Worm (Caenorhabditis elegans) whole organism, L1 larva: Measurements from ENCODE around the gene T26E4.4.

ENCODE experiments used
- C04F5.9 ChIP-seq: sonication (generic microtip); optimal IDR thresholded peaks from 2 replicates; lab custom pipeline; 2016; ENCODE audit warnings: missing genetic modification characterization, missing compliant biosample characterization
- ama-1 ChIP-seq: fragments of 150-350 bp; optimal IDR thresholded peaks from 2 replicates; lab custom pipeline; 2014
- blmp-1 ChIP-seq: fragments of 150-350 bp; optimal IDR thresholded peaks from 2 replicates; lab custom pipeline; 2014; ENCODE audit warnings: missing biosample characterization, missing genetic modification characterization
- elt-3 ChIP-seq, 6 experiments: fragments of 150-350 bp in 1 of 6; sonication (generic microtip); optimal IDR thresholded peaks; 2 replicates each; lab custom pipeline; 2017 to 2018; ENCODE audit warnings: missing biosample characterization in 6 of 6, missing genetic modification characterization in 6 of 6, inconsistent platforms in 1 of 6
- fkh-10 ChIP-seq: sonication (generic microtip); optimal IDR thresholded peaks from 2 replicates; lab custom pipeline; 2017; ENCODE audit warnings: missing biosample characterization, missing genetic modification reagents, missing genetic modification characterization
- lin-13 ChIP-seq: fragments of 150-350 bp; optimal IDR thresholded peaks from 2 replicates; lab custom pipeline; 2014; ENCODE audit warnings: missing biosample characterization, missing genetic modification reagents, missing genetic modification characterization
- lin-35 ChIP-seq, 2 experiments: fragments of 150-350 bp; optimal IDR thresholded peaks; 2 replicates each; lab custom pipeline; 2014; ENCODE audit warnings: missing biosample characterization in 2 of 2, missing genetic modification characterization in 2 of 2, missing genetic modification reagents in 2 of 2
- lsy-2 ChIP-seq, 2 experiments: fragments of 150-350 bp; optimal IDR thresholded peaks; 2 replicates each; lab custom pipeline; 2014; ENCODE audit warnings: missing biosample characterization in 2 of 2, missing genetic modification characterization in 2 of 2
- nhr-11 ChIP-seq: fragments of 150-350 bp; optimal IDR thresholded peaks from 2 replicates; lab custom pipeline; 2014; ENCODE audit warnings: missing biosample characterization, missing genetic modification characterization
- nhr-237 ChIP-seq: fragments of 150-350 bp; optimal IDR thresholded peaks from 2 replicates; lab custom pipeline; 2014; ENCODE audit warnings: missing biosample characterization, missing genetic modification characterization
- nhr-90 ChIP-seq: sonication (generic microtip); optimal IDR thresholded peaks from 2 replicates; lab custom pipeline; 2016; ENCODE audit warnings: mild to moderate bottlenecking, missing genetic modification characterization, missing compliant biosample characterization; ENCODE audit not compliant: poor library complexity
- pqm-1 ChIP-seq: sonication (generic microtip); optimal IDR thresholded peaks from 3 replicates; lab custom pipeline; 2017; ENCODE audit warnings: missing biosample characterization, missing genetic modification characterization
- unc-98 ChIP-seq: fragments of 200-800 bp; sonication (Bioruptor generic); IDR thresholded peaks from 2 replicates; pipeline ENCODE4 v1.3.6; 2022; ENCODE audit warnings: missing genetic modification characterization, missing compliant biosample characterization

DNA sequence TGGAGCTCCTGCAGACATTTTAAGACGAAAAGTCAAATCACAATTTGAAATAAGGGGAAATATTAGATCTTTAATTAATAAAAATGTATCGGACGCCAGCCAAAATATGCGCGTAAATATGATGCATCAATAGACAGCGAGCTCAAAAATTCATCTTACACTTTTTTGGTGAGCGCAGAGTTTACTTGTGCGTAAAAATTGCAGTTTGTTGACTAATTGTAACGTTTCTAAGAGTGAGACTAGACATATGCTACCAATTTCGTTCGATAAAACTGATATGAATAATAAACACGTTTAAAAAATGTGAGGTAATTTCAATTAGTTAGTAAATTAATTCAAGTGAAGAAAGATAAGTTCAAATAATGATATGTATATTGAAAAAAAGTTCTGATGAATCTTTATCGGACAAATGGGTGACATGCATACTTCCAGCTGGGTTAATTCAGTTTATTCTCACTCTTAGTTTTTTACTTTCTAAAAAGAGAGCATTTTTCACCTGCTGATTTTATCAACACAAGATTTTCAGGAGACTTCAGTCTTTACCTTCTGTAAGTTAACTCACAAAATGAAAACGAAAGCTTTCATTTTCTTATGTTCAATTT is 13.1 kb downstream of the T26E4.4 start, which contains the start of the genes nhr-285 and irld-52:
- TF ChIP-seq nhr-237 (tag; lab: Kevin White, UChicago) (no peak), lin-13 (GFP tag; lab: Kevin White, UChicago) (no peak), unc-98 (GFP tag; lab: Robert Waterston, UW) (no peak), elt-3 (tag; optimal IDR thresholded peaks at IDR 0.05; lab: Kevin White, UChicago) (no peak), ama-1 (lab: Kevin White, UChicago) (no peak), C04F5.9 (tag; lab: Kevin White, UChicago) (no peak), nhr-90 (tag; lab: Kevin White, UChicago) (no peak), lin-35 (GFP tag; optimal IDR thresholded peaks at IDR 0.05; lab: Kevin White, UChicago) (no peak), pqm-1 (no peak), lsy-2 (tag; optimal IDR thresholded peaks at IDR 0.05; lab: Kevin White, UChicago) (no peak), nhr-11 (tag; lab: Kevin White, UChicago) (no peak), fkh-10 (GFP tag; lab: Kevin White, UChicago) (no peak), blmp-1 (tag; lab: Kevin White, UChicago) (no peak)
